Worm (Caenorhabditis elegans) whole organism, young adult: ENCODE measurements around the gene dhs-17.

Experiments used
- B0336.3 ChIP-seq: fragments of 200-800 bp; sonication (Bioruptor generic); IDR thresholded peaks from 2 replicates; pipeline ENCODE4 v1.3.6; 2022; ENCODE audit warnings: missing genetic modification characterization, missing compliant biosample characterization
- C17E4.6 ChIP-seq: fragments of 200-800 bp; sonication (Bioruptor generic); IDR thresholded peaks from 2 replicates; pipeline ENCODE4 v1.3.6; 2022; ENCODE audit warnings: missing genetic modification reagents, missing genetic modification characterization, missing compliant biosample characterization
- D2030.7 ChIP-seq: fragments of 200-800 bp; sonication (Bioruptor generic); IDR thresholded peaks from 2 replicates; pipeline ENCODE4 v1.3.6; 2022; ENCODE audit warnings: missing genetic modification reagents, missing genetic modification characterization, missing compliant biosample characterization
- F10E7.11 ChIP-seq: sonication (generic microtip); optimal IDR thresholded peaks from 2 replicates; lab custom pipeline; 2017; ENCODE audit warnings: mild to moderate bottlenecking, missing genetic modification characterization, moderate library complexity, missing compliant biosample characterization
- F39B2.1 ChIP-seq: fragments of 200-800 bp; sonication (Bioruptor generic); IDR thresholded peaks from 2 replicates; pipeline ENCODE4 v1.3.6; 2022; ENCODE audit warnings: missing genetic modification reagents, missing genetic modification characterization, missing compliant biosample characterization
- F49E8.2 ChIP-seq: sonication (generic microtip); optimal IDR thresholded peaks from 3 replicates; lab custom pipeline; 2017; ENCODE audit warnings: missing genetic modification characterization, mild to moderate bottlenecking, missing compliant biosample characterization, antibody characterized with exemption, moderate library complexity; ENCODE audit not compliant: insufficient read depth
- F57C9.4 ChIP-seq: sonication (generic microtip); optimal IDR thresholded peaks from 2 replicates; lab custom pipeline; 2017; ENCODE audit warnings: mild to moderate bottlenecking, missing genetic modification characterization, missing compliant biosample characterization
- K11D2.4 ChIP-seq: fragments of 200-800 bp; sonication (Bioruptor generic); IDR thresholded peaks from 2 replicates; pipeline ENCODE4 v1.3.6; 2022; ENCODE audit warnings: missing genetic modification reagents, missing genetic modification characterization, missing compliant biosample characterization
- T26A5.8 ChIP-seq: sonication (generic microtip); optimal IDR thresholded peaks from 2 replicates; lab custom pipeline; 2016; ENCODE audit warnings: missing genetic modification characterization, missing compliant biosample characterization
- Y53G8AR.9 ChIP-seq: fragments of 200-800 bp; sonication (Bioruptor generic); conservative IDR thresholded peaks from 2 replicates; pipeline ENCODE4 v1.3.6; 2022; ENCODE audit warnings: missing genetic modification reagents, missing genetic modification characterization, missing compliant biosample characterization
- Y56A3A.18 ChIP-seq: fragments of 200-800 bp; sonication (Bioruptor generic); IDR thresholded peaks from 2 replicates; pipeline ENCODE4 v1.3.6; 2022; ENCODE audit warnings: missing genetic modification reagents, missing genetic modification characterization, missing compliant biosample characterization
- ZK185.1 ChIP-seq: sonication (generic microtip); optimal IDR thresholded peaks from 2 replicates; lab custom pipeline; 2016; ENCODE audit warnings: mild to moderate bottlenecking, missing genetic modification characterization, missing compliant biosample characterization; ENCODE audit not compliant: poor library complexity, severe bottlenecking
- aptf-3 ChIP-seq: fragments of 200-800 bp; sonication (Bioruptor generic); IDR thresholded peaks from 2 replicates; pipeline ENCODE4 v1.3.6; 2022; ENCODE audit warnings: missing genetic modification characterization, missing compliant biosample characterization
- athp-1 ChIP-seq: sonication (generic microtip); optimal IDR thresholded peaks from 2 replicates; lab custom pipeline; 2017; ENCODE audit warnings: mild to moderate bottlenecking, missing genetic modification characterization, missing compliant biosample characterization
- attf-3 ChIP-seq: fragments of 200-800 bp; sonication (Bioruptor generic); conservative IDR thresholded peaks from 2 replicates; pipeline ENCODE4 v1.3.6; 2022; ENCODE audit warnings: missing genetic modification reagents, missing genetic modification characterization, missing compliant biosample characterization
- cebp-1 ChIP-seq, 2 experiments: fragments of 200-800 bp in 1 of 2; sonication (Bioruptor generic) in 1 of 2; sonication (generic microtip) in 1 of 2; IDR thresholded peaks in 1 of 2; optimal IDR thresholded peaks in 1 of 2; 2 replicates each; pipeline versions ENCODE4 v1.3.6 to Lab custom; 2017 to 2022; ENCODE audit warnings: missing compliant biosample characterization in 2 of 2, missing genetic modification characterization in 2 of 2, mild to moderate bottlenecking in 1 of 2, missing genetic modification reagents in 1 of 2, moderate library complexity in 1 of 2
- cebp-2 ChIP-seq: fragments of 200-800 bp; sonication (Bioruptor generic); IDR thresholded peaks from 2 replicates; pipeline ENCODE4 v1.3.6; 2022; ENCODE audit warnings: missing genetic modification characterization, missing compliant biosample characterization
- ceh-100 ChIP-seq: fragments of 200-800 bp; sonication (Bioruptor generic); IDR thresholded peaks from 2 replicates; pipeline ENCODE4 v1.3.6; 2022; ENCODE audit warnings: missing genetic modification reagents, missing genetic modification characterization, missing compliant biosample characterization
- dox-1 ChIP-seq: fragments of 200-800 bp; sonication (Bioruptor generic); IDR thresholded peaks from 2 replicates; pipeline ENCODE4 v1.3.6; 2022; ENCODE audit warnings: missing genetic modification reagents, missing genetic modification characterization, missing compliant biosample characterization
- dpl-1 ChIP-seq: fragments of 150-350 bp; optimal IDR thresholded peaks from 2 replicates; lab custom pipeline; 2014; ENCODE audit warnings: missing biosample characterization, missing genetic modification reagents, missing genetic modification characterization
- egl-44 ChIP-seq: fragments of 200-800 bp; sonication (Bioruptor generic); IDR thresholded peaks from 2 replicates; pipeline ENCODE4 v1.3.6; 2022; ENCODE audit warnings: missing genetic modification reagents, missing genetic modification characterization, missing compliant biosample characterization
- egrh-3 ChIP-seq: fragments of 200-800 bp; sonication (Bioruptor generic); IDR thresholded peaks from 2 replicates; pipeline ENCODE4 v1.3.6; 2022; ENCODE audit warnings: missing genetic modification reagents, missing genetic modification characterization, missing compliant biosample characterization
- ekl-4 ChIP-seq: fragments of 200-800 bp; sonication (Bioruptor generic); IDR thresholded peaks from 2 replicates; pipeline ENCODE4 v1.3.6; 2022; ENCODE audit warnings: missing genetic modification reagents, missing genetic modification characterization, missing compliant biosample characterization
- him-1 ChIP-seq: sonication (generic microtip); optimal IDR thresholded peaks from 2 replicates; lab custom pipeline; 2016; ENCODE audit warnings: missing genotype, missing genetic modification reagents, missing genetic modification characterization, missing compliant biosample characterization
- hmg-1.2 ChIP-seq: fragments of 200-800 bp; sonication (Bioruptor generic); IDR thresholded peaks from 2 replicates; pipeline ENCODE4 v1.3.6; 2022; ENCODE audit warnings: missing genetic modification reagents, missing genetic modification characterization, missing compliant biosample characterization
- hsf-1 ChIP-seq: fragments of 200-800 bp; sonication (Bioruptor generic); IDR thresholded peaks from 2 replicates; pipeline ENCODE4 v1.3.6; 2022; ENCODE audit warnings: missing genetic modification reagents, missing genetic modification characterization, missing compliant biosample characterization
- let-607 ChIP-seq, 2 experiments: fragments of 200-800 bp in 1 of 2; sonication (Bioruptor generic) in 1 of 2; sonication (generic microtip) in 1 of 2; optimal IDR thresholded peaks; 2 replicates each; lab custom pipeline; 2016 to 2018; ENCODE audit warnings: mild to moderate bottlenecking in 2 of 2, missing compliant biosample characterization in 2 of 2, missing genetic modification characterization in 2 of 2, moderate library complexity in 2 of 2, missing genotype in 1 of 2
- lin-26 ChIP-seq: fragments of 200-800 bp; sonication (Bioruptor generic); IDR thresholded peaks from 2 replicates; pipeline ENCODE4 v1.3.6; 2022; ENCODE audit warnings: missing genetic modification reagents, missing genetic modification characterization, missing compliant biosample characterization
- lin-40 ChIP-seq: sonication (generic microtip); optimal IDR thresholded peaks from 2 replicates; lab custom pipeline; 2016; ENCODE audit warnings: missing genetic modification characterization, mild to moderate bottlenecking, missing compliant biosample characterization, missing genotype, missing genetic modification reagents
- lin-54 ChIP-seq: fragments of 200-800 bp; sonication (Bioruptor generic); optimal IDR thresholded peaks from 2 replicates; lab custom pipeline; 2018; ENCODE audit warnings: mild to moderate bottlenecking, missing genetic modification characterization, missing compliant biosample characterization
- madf-6 ChIP-seq: fragments of 200-800 bp; sonication (Bioruptor generic); IDR thresholded peaks from 2 replicates; pipeline ENCODE4 v1.3.6; 2022; ENCODE audit warnings: missing genetic modification reagents, missing genetic modification characterization, missing compliant biosample characterization
- mcd-1 ChIP-seq: fragments of 200-800 bp; sonication (Bioruptor generic); IDR thresholded peaks from 2 replicates; pipeline ENCODE4 v1.3.6; 2022; ENCODE audit warnings: missing genetic modification reagents, missing genetic modification characterization, missing compliant biosample characterization
- nfyb-1 ChIP-seq: fragments of 200-800 bp; sonication (Bioruptor generic); IDR thresholded peaks from 2 replicates; pipeline ENCODE4 v1.3.6; 2022; ENCODE audit warnings: missing genetic modification reagents, missing genetic modification characterization, missing compliant biosample characterization
- nhr-120 ChIP-seq: fragments of 200-800 bp; sonication (Bioruptor generic); IDR thresholded peaks from 2 replicates; pipeline ENCODE4 v1.3.6; 2022; ENCODE audit warnings: missing genetic modification characterization, missing compliant biosample characterization
- nhr-80 ChIP-seq: sonication (generic microtip); optimal IDR thresholded peaks from 2 replicates; lab custom pipeline; 2016; ENCODE audit warnings: missing genetic modification characterization, missing compliant biosample characterization
- rcor-1 ChIP-seq: fragments of 200-800 bp; sonication (Bioruptor generic); IDR thresholded peaks from 2 replicates; pipeline ENCODE4 v1.3.6; 2022; ENCODE audit warnings: missing genetic modification reagents, missing genetic modification characterization, missing compliant biosample characterization
- rpc-1 ChIP-seq, 2 experiments: fragments of 150-350 bp in 1 of 2; sonication (generic microtip) in 1 of 2; optimal IDR thresholded peaks; 2 replicates each; lab custom pipeline; 2014 to 2018; ENCODE audit warnings: missing biosample characterization in 1 of 2, missing genetic modification characterization in 1 of 2, missing genetic modification reagents in 1 of 2, missing genotype in 1 of 2
- snpc-3.4 ChIP-seq: sonication (generic microtip); optimal IDR thresholded peaks from 2 replicates; lab custom pipeline; 2017; ENCODE audit warnings: missing genetic modification characterization, mild to moderate bottlenecking, missing compliant biosample characterization, antibody characterized with exemption, moderate library complexity, missing genotype, missing genetic modification reagents
- snpc-4 ChIP-seq, 5 experiments: fragments of 150-350 bp in 1 of 5; sonication (generic microtip) in 4 of 5; optimal IDR thresholded peaks; 2 replicates each; lab custom pipeline; 2014 to 2018; ENCODE audit warnings: missing genetic modification characterization in 5 of 5, missing biosample characterization in 3 of 5, antibody characterized with exemption in 2 of 5, mild to moderate bottlenecking in 2 of 5, missing compliant biosample characterization in 2 of 5, missing genotype in 2 of 5, moderate library complexity in 2 of 5, missing genetic modification reagents in 1 of 5
- tbp1 ChIP-seq: fragments of 200-800 bp; sonication (Bioruptor generic); optimal IDR thresholded peaks from 2 replicates; lab custom pipeline; 2018; ENCODE audit warnings: mild to moderate bottlenecking, missing genetic modification characterization, missing compliant biosample characterization
- tbx-9 ChIP-seq: sonication (generic microtip); optimal IDR thresholded peaks from 2 replicates; lab custom pipeline; 2016; ENCODE audit warnings: borderline replicate concordance, missing genetic modification characterization, inconsistent platforms, missing compliant biosample characterization
- xnd-1 ChIP-seq: sonication (generic microtip); optimal IDR thresholded peaks from 2 replicates; lab custom pipeline; 2016; ENCODE audit warnings: missing genotype, missing genetic modification reagents, missing genetic modification characterization, missing compliant biosample characterization
- ztf-26 ChIP-seq: sonication (generic microtip); optimal IDR thresholded peaks from 2 replicates; lab custom pipeline; 2017; ENCODE audit warnings: missing genetic modification characterization, missing compliant biosample characterization
- ztf-3 ChIP-seq: fragments of 200-800 bp; sonication (Bioruptor generic); optimal IDR thresholded peaks from 2 replicates; lab custom pipeline; 2018; ENCODE audit warnings: mild to moderate bottlenecking, missing genetic modification characterization, missing compliant biosample characterization

dhs-17 gene

ce11 chrV:6022076-6022475 lies 12.5 kb downstream of the dhs-17 start:
- no peak for TF ChIP-seq tbx-9 (tag; lab: Kevin White, UChicago)
- no peak for TF ChIP-seq nfyb-1
- no peak for TF ChIP-seq F57C9.4
- no peak for TF ChIP-seq nhr-80 (tag; lab: Kevin White, UChicago)
- no peak for TF ChIP-seq dpl-1 (GFP tag; lab: Kevin White, UChicago)
- TF ChIP-seq snpc-3.4: no peak
- TF ChIP-seq him-1 (tag; lab: Kevin White, UChicago): no peak
- TF ChIP-seq rcor-1 (GFP tag; lab: Robert Waterston, UW): no peak
- no peak for TF ChIP-seq K11D2.4 (GFP tag; lab: Robert Waterston, UW)
- TF ChIP-seq cebp-1 (GFP tag; IDR thresholded peaks at IDR 0.05; lab: Robert Waterston, UW): no peak
- no peak for TF ChIP-seq cebp-1 (tag; optimal IDR thresholded peaks at IDR 0.05; lab: Kevin White, UChicago)
- no peak for TF ChIP-seq ceh-100 (GFP tag; lab: Robert Waterston, UW)
- TF ChIP-seq F39B2.1 (GFP tag; lab: Robert Waterston, UW): no peak
- no peak for TF ChIP-seq cebp-2 (GFP tag; lab: Robert Waterston, UW)
- TF ChIP-seq rpc-1 (optimal IDR thresholded peaks at IDR 0.05; lab: Kevin White, UChicago): no peak
- no peak for TF ChIP-seq rpc-1 (tag; optimal IDR thresholded peaks at IDR 0.05; lab: Kevin White, UChicago)
- TF ChIP-seq egl-44: no peak
- no peak for TF ChIP-seq ztf-3 (GFP tag; lab: Kevin White, UChicago)

ce11 chrV:6018944-6019450 lies 15.6 kb downstream of the dhs-17 start, which contains the start of gene picc-1:
Gene picc-1 (plus strand): TSS chrV:6018994.
- TF ChIP-seq lin-26 (GFP tag; lab: Robert Waterston, UW): no peak
- peak; percentile 42; the same call in 1 of the 2 replicates for TF ChIP-seq attf-3
- no peak for TF ChIP-seq T26A5.8 (tag; lab: Kevin White, UChicago)
- TF ChIP-seq F49E8.2 (tag; lab: Kevin White, UChicago): no peak
- peak; percentile 61 for TF ChIP-seq ZK185.1
- 0 out of 2 replicates have a peak, but pooled peaks have one; percentile 23 for TF ChIP-seq Y56A3A.18 (GFP tag; lab: Robert Waterston, UW)
- TF ChIP-seq hmg-1.2 (GFP tag; lab: Robert Waterston, UW): no peak
- peak; percentile 7 for TF ChIP-seq athp-1 (tag; lab: Kevin White, UChicago)
- peak; percentile 6 for TF ChIP-seq xnd-1 (tag; lab: Kevin White, UChicago)
- TF ChIP-seq dox-1 (GFP tag; lab: Robert Waterston, UW): 0 out of 2 replicates have a peak, but pooled peaks have one; percentile 18
- TF ChIP-seq Y53G8AR.9 (GFP tag; lab: Robert Waterston, UW): 0 out of 2 replicates have a peak, but pooled peaks have one; percentile 22
- peak; percentile 34; the same call in 1 of the 2 replicates for TF ChIP-seq D2030.7 (GFP tag; lab: Robert Waterston, UW)
- TF ChIP-seq madf-6 (GFP tag; lab: Robert Waterston, UW): peak; percentile 61
- peak; percentile 26 for TF ChIP-seq tbp1 (GFP tag; lab: Kevin White, UChicago)
- TF ChIP-seq nhr-120 (GFP tag; lab: Robert Waterston, UW): peak; percentile 85; the same call in 1 of the 2 replicates
- TF ChIP-seq ekl-4 (GFP tag; lab: Robert Waterston, UW): 0 out of 2 replicates have a peak, but pooled peaks have one; percentile 7
- TF ChIP-seq F10E7.11: no peak
- 0 out of 2 replicates have a peak, but pooled peaks have one; percentile 29 for TF ChIP-seq mcd-1
- TF ChIP-seq snpc-4 (GFP tag; optimal IDR thresholded peaks at IDR 0.05; lab: Kevin White, UChicago): no peak
- TF ChIP-seq snpc-4 (tag; optimal IDR thresholded peaks at IDR 0.05; lab: Kevin White, UChicago): peak in 2 of 4 experiments; percentile 15 to 24
- TF ChIP-seq cebp-1 (GFP tag; IDR thresholded peaks at IDR 0.05; lab: Robert Waterston, UW): peak; percentile 21; the same call in 1 of the 2 replicates
- TF ChIP-seq cebp-1 (tag; optimal IDR thresholded peaks at IDR 0.05; lab: Kevin White, UChicago): peak; percentile 7
- no peak for TF ChIP-seq ztf-26 (tag; lab: Kevin White, UChicago)
- peak in 1 of 2 experiments; percentile 5 for TF ChIP-seq let-607 (tag; optimal IDR thresholded peaks at IDR 0.05; lab: Kevin White, UChicago)
- TF ChIP-seq aptf-3 (GFP tag; lab: Robert Waterston, UW): no peak
- no peak for TF ChIP-seq egl-44
- TF ChIP-seq rcor-1 (GFP tag; lab: Robert Waterston, UW): 0 out of 2 replicates have a peak, but pooled peaks have one; percentile 22
- TF ChIP-seq egrh-3 (GFP tag; lab: Robert Waterston, UW): no peak
- peak; percentile 29 for TF ChIP-seq lin-54 (GFP tag; lab: Kevin White, UChicago)
- TF ChIP-seq lin-40 (tag; lab: Kevin White, UChicago): peak; percentile 25
- no peak for TF ChIP-seq C17E4.6 (GFP tag; lab: Robert Waterston, UW)
- 0 out of 2 replicates have a peak, but pooled peaks have one; percentile 51 for TF ChIP-seq hsf-1 (GFP tag; lab: Robert Waterston, UW)
- peak; percentile 78 for TF ChIP-seq B0336.3 (GFP tag; lab: Robert Waterston, UW)
